Fruit fly (Drosophila melanogaster): Measurements from ENCODE around the gene KdelR.
A peak's percentile ranks its signal among the peaks of the same experiment; 100 is the strongest.

KdelR gene

DNA sequence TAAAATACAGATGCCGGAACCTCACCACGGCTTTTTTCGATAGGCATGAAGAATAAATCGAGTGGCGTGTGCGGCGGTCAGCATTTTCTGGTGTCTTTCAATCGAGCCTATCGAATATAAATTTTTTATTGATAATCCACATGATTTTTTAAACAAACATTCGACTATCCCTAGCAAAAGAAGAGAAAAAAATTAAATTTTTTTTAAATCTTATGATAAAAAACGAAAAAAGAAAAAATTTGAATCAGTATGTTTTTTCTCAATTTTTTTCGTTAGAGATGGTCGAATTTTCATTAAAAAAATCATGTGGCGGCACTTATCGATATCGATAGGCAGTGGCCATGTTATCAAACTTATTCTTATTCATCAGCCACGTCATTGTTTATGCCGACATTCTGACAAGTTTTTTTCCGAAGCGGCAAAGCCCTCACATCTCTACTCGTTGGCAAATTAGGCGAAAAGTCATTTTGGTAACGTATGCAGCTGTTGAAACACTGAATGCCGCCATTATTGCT lies at the start of gene KdelR, which contains the start of gene SmB:
Gene KdelR, plus strand, starts transcription at position 354 of the 515 bp plus-strand sequence.
Gene SmB, minus strand, starts transcription at position 94 of the 515 bp plus-strand sequence.
- TF ChIP-seq CG8301 (tag; optimal IDR thresholded peaks at IDR 0.05) (no peak), Snoo (tag; optimal IDR thresholded peaks at IDR 0.05) (no peak), fd96Ca (GFP tag; IDR thresholded peaks at IDR 0.05) (no peak)

DNA sequence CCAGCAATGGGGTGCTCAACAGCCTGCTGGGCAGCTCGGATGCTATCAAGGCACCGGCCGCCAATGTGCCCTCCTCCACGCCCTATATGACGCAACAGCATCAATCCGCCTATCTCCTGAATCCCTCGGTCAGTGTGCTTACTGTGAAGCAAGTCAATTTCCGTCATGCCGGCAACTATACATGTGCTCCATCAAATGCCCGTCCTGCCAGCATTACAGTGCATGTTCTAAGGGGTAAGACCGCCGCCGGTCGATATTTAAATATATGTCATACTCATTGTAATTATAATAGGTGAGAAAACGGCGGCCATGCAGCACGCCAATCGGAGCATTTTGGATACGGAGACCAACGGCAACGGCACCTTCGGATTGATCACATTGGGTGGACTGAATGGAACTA lies 48.1 kb upstream of the KdelR start:
- TF ChIP-seq CG32121 (GFP tag; IDR thresholded peaks at IDR 0.05) (no peak), fd96Ca (GFP tag; IDR thresholded peaks at IDR 0.05) (no peak)

DNA sequence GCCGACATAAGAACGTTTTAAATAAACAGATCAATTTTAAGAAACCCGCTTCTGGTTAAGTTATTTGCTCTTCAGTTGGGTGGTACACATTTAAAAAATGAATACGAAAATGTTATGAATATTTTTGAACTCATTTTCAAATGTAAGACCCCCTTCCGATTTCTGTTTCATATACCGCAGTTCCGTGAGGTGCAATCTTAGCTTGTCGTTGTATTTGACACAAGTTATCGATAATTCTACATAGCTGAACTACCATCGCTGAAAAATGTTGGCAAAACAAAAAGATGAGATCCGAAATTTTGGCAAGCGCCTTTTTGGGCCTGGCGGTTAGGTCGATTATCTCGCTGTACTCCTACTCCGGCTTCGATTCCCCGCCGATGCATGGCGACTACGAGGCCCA lies 46.8 kb upstream of the KdelR start, which contains the start of gene gny:
Gene gny, plus strand, starts transcription at position 239 of the 400 bp plus-strand sequence.
- no peak for TF ChIP-seq CG8301 (tag; optimal IDR thresholded peaks at IDR 0.05)
- no peak for TF ChIP-seq CG9948 (tag; optimal IDR thresholded peaks at IDR 0.05)
- no peak for TF ChIP-seq fd96Ca (GFP tag; IDR thresholded peaks at IDR 0.05)
- no peak for TF ChIP-seq CG8159 (tag; optimal IDR thresholded peaks at IDR 0.05)
- TF ChIP-seq CG32121 (GFP tag; IDR thresholded peaks at IDR 0.05): no peak
- TF ChIP-seq gl (tag; optimal IDR thresholded peaks at IDR 0.05): no peak
- TF ChIP-seq CG14655 (GFP tag; optimal IDR thresholded peaks at IDR 0.05): no peak
- no peak for TF ChIP-seq Snoo (tag; optimal IDR thresholded peaks at IDR 0.05)
- no peak for TF ChIP-seq CG10348 (GFP tag; IDR thresholded peaks at IDR 0.05)
- no peak for TF ChIP-seq EcR (GFP tag; optimal IDR thresholded peaks at IDR 0.05)
- no peak for TF ChIP-seq Ets98B (GFP tag; IDR thresholded peaks at IDR 0.05)
- TF ChIP-seq CG15710 (tag; optimal IDR thresholded peaks at IDR 0.05): no peak
- no peak for TF ChIP-seq rn (GFP tag; IDR thresholded peaks at IDR 0.05)
- no peak for TF ChIP-seq CG13204 (GFP tag; optimal IDR thresholded peaks at IDR 0.05)

DNA sequence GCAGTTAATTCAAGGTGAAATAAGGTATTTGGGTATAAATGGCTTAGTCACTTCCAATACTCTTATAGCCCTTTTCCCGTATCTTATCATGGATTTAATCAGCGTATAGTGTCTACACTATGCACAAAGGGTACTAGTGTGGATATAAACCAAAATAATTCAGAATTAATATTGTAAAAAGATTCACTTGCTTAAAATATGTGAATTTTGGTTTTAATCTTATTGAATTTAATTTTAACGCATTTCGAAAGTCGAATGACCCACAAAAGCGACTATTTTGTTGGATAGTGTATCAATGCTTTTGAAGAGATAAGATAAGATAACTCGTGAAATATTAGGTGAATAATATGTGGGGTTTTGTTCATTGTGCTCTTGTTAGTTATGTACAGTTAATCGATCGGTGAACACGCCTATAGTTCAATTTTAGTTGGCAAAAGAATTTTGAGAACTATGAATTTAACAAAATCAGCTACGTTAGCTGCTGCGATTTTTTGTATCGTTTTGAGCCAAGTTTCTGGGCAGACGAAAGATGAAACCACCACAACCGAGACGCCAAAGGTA lies 44.7 kb upstream of the KdelR start, which contains the start of gene CG5096:
Gene CG5096, plus strand, starts transcription at position 374 of the 561 bp plus-strand sequence.
- TF ChIP-seq CG9948 (tag; optimal IDR thresholded peaks at IDR 0.05) (peak; percentile 32), Pif1A (GFP tag; optimal IDR thresholded peaks at IDR 0.05) (no peak), CG15710 (tag; optimal IDR thresholded peaks at IDR 0.05) (peak; percentile 53), CG17806 (tag; optimal IDR thresholded peaks at IDR 0.05) (peak; percentile 60), CG34367 (tag; optimal IDR thresholded peaks at IDR 0.05) (peak; percentile 3), CG32121 (GFP tag; IDR thresholded peaks at IDR 0.05) (peak; percentile 41; the same call in 1 of the 2 replicates), Snoo (tag; optimal IDR thresholded peaks at IDR 0.05) (peak; percentile 54), CG14655 (GFP tag; optimal IDR thresholded peaks at IDR 0.05) (no peak), Ets98B (GFP tag; IDR thresholded peaks at IDR 0.05) (peak; percentile 37), CG4496 (GFP tag; IDR thresholded peaks at IDR 0.05) (peak; percentile 72)

DNA sequence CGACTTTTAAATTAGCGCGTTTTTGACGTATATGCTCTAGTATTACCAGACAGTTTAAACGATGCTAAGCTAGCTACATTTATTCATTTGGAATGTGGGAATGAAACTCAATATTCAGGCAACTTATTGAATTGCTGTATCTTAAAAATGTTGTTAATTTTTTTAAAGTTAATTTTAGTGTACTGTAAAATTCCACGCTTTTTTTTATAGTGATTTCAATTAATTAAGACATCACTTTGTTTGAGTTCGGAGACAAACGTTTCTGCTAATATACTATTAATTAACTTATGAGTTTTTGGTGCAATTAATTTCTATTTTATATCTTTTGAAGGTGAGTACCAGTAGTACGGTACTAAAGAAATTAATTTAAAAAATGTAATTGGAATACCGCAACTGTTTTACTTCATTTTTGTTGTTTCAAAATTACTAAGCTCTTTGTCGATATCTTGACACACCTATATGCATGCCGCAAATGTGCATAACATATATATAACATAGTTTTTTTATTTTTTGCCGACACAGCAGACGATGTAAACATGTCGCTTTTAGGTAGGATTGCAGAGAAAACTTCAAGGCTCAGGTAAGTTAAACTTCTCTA lies 40.4 kb upstream of the KdelR start, which contains the start of the genes Cdk1 and mRpS7:
Gene Cdk1, minus strand, starts transcription at position 55 of the 598 bp plus-strand sequence.
Gene mRpS7, plus strand, starts transcription at position 455 of the 598 bp plus-strand sequence.
- no peak for TF ChIP-seq EcR (GFP tag; optimal IDR thresholded peaks at IDR 0.05)
- peak; percentile 70; the same call in 2 of the 3 replicates for TF ChIP-seq CG4496 (GFP tag; IDR thresholded peaks at IDR 0.05)
- peak; percentile 61 for TF ChIP-seq CG15710 (tag; optimal IDR thresholded peaks at IDR 0.05)
- TF ChIP-seq CG34367 (tag; optimal IDR thresholded peaks at IDR 0.05): peak; percentile 43
- TF ChIP-seq CG14655 (GFP tag; optimal IDR thresholded peaks at IDR 0.05): no peak
- peak; percentile 73 for TF ChIP-seq CG8159 (tag; optimal IDR thresholded peaks at IDR 0.05)
- no peak for TF ChIP-seq CG10348 (GFP tag; IDR thresholded peaks at IDR 0.05)
- TF ChIP-seq fd96Ca (GFP tag; IDR thresholded peaks at IDR 0.05): no peak
- TF ChIP-seq Snoo (tag; optimal IDR thresholded peaks at IDR 0.05): peak; percentile 62
- TF ChIP-seq CG12605 (GFP tag; IDR thresholded peaks at IDR 0.05): no peak; the same call in 1 of the 2 replicates
- TF ChIP-seq CG9948 (tag; optimal IDR thresholded peaks at IDR 0.05): peak; percentile 71
- no peak for TF ChIP-seq D1 (tag; optimal IDR thresholded peaks at IDR 0.05)
- no peak for TF ChIP-seq rn (GFP tag; IDR thresholded peaks at IDR 0.05)
- TF ChIP-seq CG8301 (tag; optimal IDR thresholded peaks at IDR 0.05): peak; percentile 55
- no peak for TF ChIP-seq Pif1B (GFP tag; optimal IDR thresholded peaks at IDR 0.05)
- TF ChIP-seq Ets98B (GFP tag; IDR thresholded peaks at IDR 0.05): peak; percentile 46
- TF ChIP-seq CG32121 (GFP tag; IDR thresholded peaks at IDR 0.05): peak; percentile 45; the same call in 1 of the 2 replicates
- TF ChIP-seq gl (tag; optimal IDR thresholded peaks at IDR 0.05): no peak
- TF ChIP-seq CG17806 (tag; optimal IDR thresholded peaks at IDR 0.05): peak; percentile 66
- TF ChIP-seq Pif1A (GFP tag; optimal IDR thresholded peaks at IDR 0.05): peak; percentile 39
- no peak for TF ChIP-seq CG13204 (GFP tag; optimal IDR thresholded peaks at IDR 0.05)

DNA sequence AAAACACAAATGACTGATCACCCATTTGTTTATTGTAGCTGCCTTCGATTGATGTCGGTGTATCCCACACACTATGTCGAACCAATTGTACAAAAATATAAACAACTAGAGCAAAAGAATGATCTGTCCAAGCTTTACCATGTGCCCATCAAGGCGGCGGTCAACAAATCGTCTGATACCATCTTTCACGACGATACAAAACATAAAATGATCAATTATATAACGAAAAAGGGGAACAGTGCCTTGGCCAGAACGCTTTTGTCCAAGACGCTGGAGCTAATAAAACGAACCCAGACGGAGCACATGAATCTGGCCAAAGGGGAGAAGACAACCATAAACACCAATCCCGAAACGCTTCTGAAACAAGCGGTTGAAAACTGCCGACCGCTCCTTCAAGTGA lies 39.9 kb upstream of the KdelR start:
- TF ChIP-seq Pif1A (GFP tag; optimal IDR thresholded peaks at IDR 0.05): no peak
- no peak for TF ChIP-seq CG14655 (GFP tag; optimal IDR thresholded peaks at IDR 0.05)
- TF ChIP-seq CG10348 (GFP tag; IDR thresholded peaks at IDR 0.05): no peak
- no peak for TF ChIP-seq Ets98B (GFP tag; IDR thresholded peaks at IDR 0.05)
- no peak for TF ChIP-seq CG32121 (GFP tag; IDR thresholded peaks at IDR 0.05)
- no peak for TF ChIP-seq Pif1B (GFP tag; optimal IDR thresholded peaks at IDR 0.05)
- TF ChIP-seq CG15710 (tag; optimal IDR thresholded peaks at IDR 0.05): no peak
- no peak for TF ChIP-seq rn (GFP tag; IDR thresholded peaks at IDR 0.05)
- no peak for TF ChIP-seq Snoo (tag; optimal IDR thresholded peaks at IDR 0.05)
- no peak for TF ChIP-seq D1 (tag; optimal IDR thresholded peaks at IDR 0.05)
